Fruit fly (Drosophila melanogaster): ENCODE results near the gene mah.

Gene mah

dm6 chr3R:24917814-24918636, 29.4 kb upstream of the mah start, which contains the start of the genes PIG-S, sud1 and CG11168 (continued):
- TF ChIP-seq lilli (GFP tag; optimal IDR thresholded peaks at IDR 0.05) = peak; percentile 17
- TF ChIP-seq Eip74EF (GFP tag; optimal IDR thresholded peaks at IDR 0.05) = no peak
- TF ChIP-seq Aef1 (GFP tag; IDR thresholded peaks at IDR 0.05) = peak; percentile 68
- no peak for TF ChIP-seq CG11085 (GFP tag; IDR thresholded peaks at IDR 0.05)
- no peak for TF ChIP-seq CG11093 (GFP tag; IDR thresholded peaks at IDR 0.05)
- peak; percentile 79 for TF ChIP-seq Opbp (GFP tag; IDR thresholded peaks at IDR 0.05; ENCODE audit: partially characterized antibody)
- no peak for TF ChIP-seq her (GFP tag; optimal IDR thresholded peaks at IDR 0.05)
- 0 out of 3 replicates have a peak, but pooled peaks have one; percentile 54 for TF ChIP-seq so (GFP tag; IDR thresholded peaks at IDR 0.05)
- TF ChIP-seq CG14860 (GFP tag; IDR thresholded peaks at IDR 0.05; ENCODE audit: partially characterized antibody) = peak; percentile 94
- peak; percentile 77 for TF ChIP-seq CG9817 (tag; optimal IDR thresholded peaks at IDR 0.05)
- no peak for TF ChIP-seq CG12104 (GFP tag; optimal IDR thresholded peaks at IDR 0.05)
- no peak for TF ChIP-seq nerfin-1 (tag; optimal IDR thresholded peaks at IDR 0.05)
- TF ChIP-seq Hr3 (GFP tag; optimal IDR thresholded peaks at IDR 0.05) = peak; percentile 84
- TF ChIP-seq ftz-f1 (GFP tag; optimal IDR thresholded peaks at IDR 0.05) = peak; percentile 93
- TF ChIP-seq CG34376 (GFP tag; optimal IDR thresholded peaks at IDR 0.05) = peak; percentile 32
- TF ChIP-seq CG13424 (tag; optimal IDR thresholded peaks at IDR 0.05) = peak; percentile 68
- no peak for TF ChIP-seq Spps (tag; optimal IDR thresholded peaks at IDR 0.05)
- peak; percentile 82 for TF ChIP-seq CG6791 (GFP tag; IDR thresholded peaks at IDR 0.05; ENCODE audit: partially characterized antibody)
- TF ChIP-seq CG30020 (tag; optimal IDR thresholded peaks at IDR 0.05) = no peak
- no peak; the same call in 1 of the 2 replicates for TF ChIP-seq CG31441 (GFP tag; IDR thresholded peaks at IDR 0.05)
- TF ChIP-seq vnd (GFP tag; IDR thresholded peaks at IDR 0.05; ENCODE audit: partially characterized antibody) = peak; percentile 95
- TF ChIP-seq corto (GFP tag; optimal IDR thresholded peaks at IDR 0.05) = no peak
- TF ChIP-seq maf-S (GFP tag; optimal IDR thresholded peaks at IDR 0.05) = no peak
- TF ChIP-seq Dll (GFP tag; IDR thresholded peaks at IDR 0.05; ENCODE audit: partially characterized antibody) = peak; percentile 98
- TF ChIP-seq ci (GFP tag; IDR thresholded peaks at IDR 0.05) = 0 out of 3 replicates have a peak, but pooled peaks have one; percentile 27
- peak; percentile 64 for TF ChIP-seq CG18262 (tag; optimal IDR thresholded peaks at IDR 0.05)
- TF ChIP-seq jing (GFP tag; optimal IDR thresholded peaks at IDR 0.05) = no peak
- peak; percentile 66 for TF ChIP-seq CG13775 (GFP tag; optimal IDR thresholded peaks at IDR 0.05)
- no peak for TF ChIP-seq pnt (GFP tag; optimal IDR thresholded peaks at IDR 0.05)
- no peak for TF ChIP-seq mam (GFP tag; optimal IDR thresholded peaks at IDR 0.05)
- TF ChIP-seq Oaz (GFP tag; IDR thresholded peaks at IDR 0.05) = peak; percentile 17; the same call in 1 of the 2 replicates
- no peak for TF ChIP-seq CG4328 (GFP tag; optimal IDR thresholded peaks at IDR 0.05)
- TF ChIP-seq z (GFP tag; IDR thresholded peaks at IDR 0.05) = no peak
- TF ChIP-seq D19A (tag; optimal IDR thresholded peaks at IDR 0.05) = no peak
- TF ChIP-seq CG17802 (tag; optimal IDR thresholded peaks at IDR 0.05) = no peak
- TF ChIP-seq CG4404 (GFP tag; IDR thresholded peaks at IDR 0.05) = peak; percentile 58; the same call in 1 of the 2 replicates
- no peak for TF ChIP-seq usp (GFP tag; optimal IDR thresholded peaks at IDR 0.05)
- peak; percentile 53; the same call in 2 of the 3 replicates for TF ChIP-seq croc (GFP tag; conservative IDR thresholded peaks at IDR 0.05)
- no peak for TF ChIP-seq tio (GFP tag; optimal IDR thresholded peaks at IDR 0.05)
- TF ChIP-seq eve (GFP tag; optimal IDR thresholded peaks at IDR 0.05) = no peak
- peak; percentile 66 for TF ChIP-seq CG15514 (GFP tag; optimal IDR thresholded peaks at IDR 0.05)
- TF ChIP-seq lola (GFP tag; optimal IDR thresholded peaks at IDR 0.05) = peak in 1 of 3 experiments; percentile 67
- TF ChIP-seq Dip2 (GFP tag; IDR thresholded peaks at IDR 0.05) = no peak
- no peak for TF ChIP-seq fd102C (GFP tag; optimal IDR thresholded peaks at IDR 0.05)
- TF ChIP-seq stc (GFP tag; IDR thresholded peaks at IDR 0.05) = no peak
- peak; percentile 50 for TF ChIP-seq caup (GFP tag; optimal IDR thresholded peaks at IDR 0.05; ENCODE audit: severe bottlenecking)
- peak; percentile 30 for TF ChIP-seq fd3F (GFP tag; optimal IDR thresholded peaks at IDR 0.05)
- TF ChIP-seq sima (GFP tag; optimal IDR thresholded peaks at IDR 0.05) = no peak

Measured in whole organism, embryonic.